Fruit fly (Drosophila melanogaster) whole organism, adult: Measurements from ENCODE around the gene Ugt35C1.

Source experiments
- CG11617 ChIP-seq: fragments of 200-800 bp; sonication (Bioruptor generic); optimal IDR thresholded peaks from 2 replicates; lab custom pipeline; 2017; ENCODE audit warnings: mild to moderate bottlenecking, missing biosample characterization, missing genetic modification reagents, missing genetic modification characterization
- CG12768 ChIP-seq: fragments of 200-800 bp; sonication (Bioruptor generic); optimal IDR thresholded peaks from 2 replicates; lab custom pipeline; 2017; ENCODE audit warnings: missing biosample characterization, missing genetic modification characterization, mild to moderate bottlenecking, moderate library complexity, missing genetic modification reagents
- CG14711 ChIP-seq: fragments of 200-800 bp; sonication (Bioruptor generic); optimal IDR thresholded peaks from 2 replicates; lab custom pipeline; 2018; ENCODE audit warnings: missing biosample characterization, mild to moderate bottlenecking, missing genetic modification characterization, moderate library complexity
- CG1620 ChIP-seq: fragments of 200-800 bp; sonication (Bioruptor generic); optimal IDR thresholded peaks from 2 replicates; lab custom pipeline; 2016; ENCODE audit warnings: missing biosample characterization, missing genetic modification characterization
- CG33017 ChIP-seq: fragments of 200-800 bp; sonication (Bioruptor generic); optimal IDR thresholded peaks from 2 replicates; lab custom pipeline; 2018; ENCODE audit warnings: missing biosample characterization, mild to moderate bottlenecking, missing genetic modification characterization, moderate library complexity
- CG5204 ChIP-seq: fragments of 200-800 bp; sonication (Bioruptor generic); optimal IDR thresholded peaks from 2 replicates; lab custom pipeline; 2016; ENCODE audit warnings: missing biosample characterization, missing genetic modification characterization
- CG7045 ChIP-seq: fragments of 200-800 bp; sonication (Bioruptor generic); optimal IDR thresholded peaks from 2 replicates; lab custom pipeline; 2017; ENCODE audit warnings: missing biosample characterization, mild to moderate bottlenecking, missing genetic modification characterization
- CG7101 ChIP-seq: fragments of 200-800 bp; sonication (Bioruptor generic); optimal IDR thresholded peaks from 2 replicates; lab custom pipeline; 2018; ENCODE audit warnings: missing biosample characterization, mild to moderate bottlenecking, missing genetic modification characterization, moderate library complexity
- Clk ChIP-seq: fragments of 200-800 bp; sonication (Bioruptor generic); optimal IDR thresholded peaks from 2 replicates; lab custom pipeline; 2017; ENCODE audit warnings: missing biosample characterization, missing genetic modification characterization
- Crg-1 ChIP-seq: fragments of 200-800 bp; sonication (Bioruptor generic); optimal IDR thresholded peaks from 2 replicates; lab custom pipeline; 2016; ENCODE audit warnings: missing biosample characterization, missing genetic modification characterization
- Hr96 ChIP-seq: fragments of 200-800 bp; sonication (Bioruptor generic); optimal IDR thresholded peaks from 2 replicates; lab custom pipeline; 2016; ENCODE audit warnings: missing biosample characterization, missing genetic modification characterization
- Mnt ChIP-seq: fragments of 200-800 bp; sonication (Bioruptor generic); optimal IDR thresholded peaks from 2 replicates; lab custom pipeline; 2016; ENCODE audit warnings: missing biosample characterization, mild to moderate bottlenecking, missing genetic modification characterization
- bab1 ChIP-seq: fragments of 200-800 bp; sonication (Bioruptor generic); optimal IDR thresholded peaks from 3 replicates; lab custom pipeline; 2019; ENCODE audit warnings: missing biosample characterization, mild to moderate bottlenecking, missing genetic modification characterization, moderate library complexity
- cic ChIP-seq: fragments of 200-800 bp; sonication (Bioruptor generic); optimal IDR thresholded peaks from 2 replicates; lab custom pipeline; 2017; ENCODE audit warnings: missing biosample characterization, mild to moderate bottlenecking, missing genetic modification characterization, moderate library complexity
- cnc ChIP-seq, 2 experiments: fragments of >200 bp; optimal IDR thresholded peaks; 2 replicates each; lab custom pipeline; 2017
- kay ChIP-seq: fragments of 200-800 bp; sonication (Bioruptor generic); peaks from one replicate; lab custom pipeline; 2016; ENCODE audit warnings: missing biosample characterization, missing genetic modification characterization, borderline replicate concordance
- ovo ChIP-seq: fragments of 200-800 bp; sonication (Bioruptor generic); optimal IDR thresholded peaks from 2 replicates; lab custom pipeline; 2016; ENCODE audit warnings: missing biosample characterization, missing genetic modification characterization
- pad ChIP-seq: fragments of 200-800 bp; sonication (Bioruptor generic); optimal IDR thresholded peaks from 3 replicates; lab custom pipeline; 2017; ENCODE audit warnings: missing biosample characterization, missing genetic modification characterization, mild to moderate bottlenecking, moderate library complexity, missing genetic modification reagents
- tj ChIP-seq: fragments of 200-800 bp; sonication (Bioruptor generic); optimal IDR thresholded peaks from 3 replicates; lab custom pipeline; 2017; ENCODE audit warnings: missing biosample characterization, mild to moderate bottlenecking, missing genetic modification characterization, moderate library complexity
- toe ChIP-seq: fragments of 200-800 bp; sonication (Bioruptor generic); optimal IDR thresholded peaks from 2 replicates; lab custom pipeline; 2016; ENCODE audit warnings: missing biosample characterization, missing genetic modification characterization

The Ugt35C1 gene

dm6 chr3R:11128116-11128626, at the start of gene Ugt35C1:
Gene Ugt35C1, minus strand, starts transcription at chr3R:11128328.
- TF ChIP-seq CG33017 (tag; lab: Kevin White, UChicago): no peak
- TF ChIP-seq CG14711: peak; percentile 44
- no peak for TF ChIP-seq kay (GFP tag; lab: Kevin White, UChicago)
- peak; percentile 12 for TF ChIP-seq Mnt (GFP tag; lab: Kevin White, UChicago)
- TF ChIP-seq Hr96: peak; percentile 11
- TF ChIP-seq cnc (optimal IDR thresholded peaks at IDR 0.05; lab: Kevin White, UChicago): peak; percentile 35 to 93
- no peak for TF ChIP-seq CG7101 (tag; lab: Kevin White, UChicago)
- TF ChIP-seq cic: peak; percentile 51

- TF ChIP-seq CG7101 (tag; lab: Kevin White, UChicago): no peak
- no peak for TF ChIP-seq cnc (optimal IDR thresholded peaks at IDR 0.05; lab: Kevin White, UChicago)
- no peak for TF ChIP-seq Hr96
These were observed 49.5 kb upstream of the Ugt35C1 start for dm6 chr3R:11177579-11177978.

dm6 chr3R:11175777-11176176, 47.6 kb upstream of the Ugt35C1 start:
- no peak for TF ChIP-seq pad (GFP tag; lab: Kevin White, UChicago)
- TF ChIP-seq CG7101 (tag; lab: Kevin White, UChicago): no peak
- TF ChIP-seq CG12768 (GFP tag; lab: Kevin White, UChicago): no peak

- TF ChIP-seq toe (GFP tag; lab: Kevin White, UChicago): no peak
- TF ChIP-seq cic: peak; percentile 18
These were observed 47.2 kb upstream of the Ugt35C1 start, which contains the start of the genes Ugt304A1 and Ugt303A1 for dm6 chr3R:11175308-11175707. Gene Ugt304A1, minus strand, starts transcription at chr3R:11175408. Gene Ugt303A1, plus strand, starts transcription at chr3R:11175529.

- no peak for TF ChIP-seq Clk
- peak; percentile 14 for TF ChIP-seq tj (GFP tag; lab: Kevin White, UChicago)
- TF ChIP-seq cnc (optimal IDR thresholded peaks at IDR 0.05; lab: Kevin White, UChicago): no peak
- TF ChIP-seq Crg-1 (GFP tag; lab: Kevin White, UChicago): no peak
- peak; percentile 51 for TF ChIP-seq CG11617 (GFP tag; lab: Kevin White, UChicago)
- peak; percentile 45 for TF ChIP-seq CG14711
- TF ChIP-seq pad (GFP tag; lab: Kevin White, UChicago): no peak
- TF ChIP-seq toe (GFP tag; lab: Kevin White, UChicago): no peak
- peak; percentile 59 for TF ChIP-seq CG7045 (GFP tag; lab: Kevin White, UChicago)
- TF ChIP-seq CG12768 (GFP tag; lab: Kevin White, UChicago): peak; percentile 42
- no peak for TF ChIP-seq CG1620 (GFP tag; lab: Kevin White, UChicago)
- no peak for TF ChIP-seq Hr96
- no peak for TF ChIP-seq CG5204 (GFP tag; lab: Kevin White, UChicago)
- TF ChIP-seq CG33017 (tag; lab: Kevin White, UChicago): peak; percentile 67
- no peak for TF ChIP-seq ovo (GFP tag; lab: Kevin White, UChicago)
- TF ChIP-seq cic: peak; percentile 74
- TF ChIP-seq CG7101 (tag; lab: Kevin White, UChicago): peak; percentile 32
- TF ChIP-seq kay (GFP tag; lab: Kevin White, UChicago): peak; percentile 58
- no peak for TF ChIP-seq bab1 (GFP tag; lab: Kevin White, UChicago)
- no peak for TF ChIP-seq Mnt (GFP tag; lab: Kevin White, UChicago)
These were observed 45.0 kb upstream of the Ugt35C1 start for dm6 chr3R:11173169-11173506.

DNA sequence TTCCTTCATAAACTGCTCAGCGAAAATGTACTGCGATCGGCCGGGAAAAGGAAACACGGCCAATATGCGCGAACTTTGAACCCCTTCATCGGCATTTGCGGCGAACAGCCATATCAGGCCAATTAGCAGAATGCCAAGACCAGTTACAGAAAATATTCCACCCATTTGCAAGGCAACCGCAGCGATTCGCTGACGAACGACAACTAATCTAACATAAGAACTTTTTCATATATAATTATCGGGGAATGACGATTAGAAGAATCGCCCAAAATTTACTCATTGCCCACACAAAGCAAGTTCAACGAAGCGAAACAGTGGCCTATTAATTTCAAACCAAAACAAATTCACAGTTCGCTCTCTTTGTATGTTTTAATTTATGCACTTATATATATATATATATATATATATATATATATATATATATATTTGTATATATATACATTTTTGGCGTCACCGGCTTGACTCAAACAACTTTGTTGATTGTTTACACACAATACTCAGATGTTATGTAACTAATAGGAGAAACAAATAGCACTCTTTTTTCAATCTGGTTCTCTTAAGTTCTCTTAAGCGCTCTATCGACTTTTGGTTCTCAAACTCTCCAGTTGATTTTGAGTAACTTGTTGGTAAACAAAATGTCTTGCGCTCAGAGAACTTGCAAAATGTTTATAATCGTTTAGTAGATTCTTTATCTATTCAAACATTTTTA, 44.5 kb upstream of the Ugt35C1 start, which contains the start of gene Ugt35A1:
Ugt35A1 (minus strand) TSS at position 205 of the 709 bp plus-strand sequence.
- TF ChIP-seq CG11617 (GFP tag; lab: Kevin White, UChicago) (no peak), CG12768 (GFP tag; lab: Kevin White, UChicago) (peak; percentile 3), CG7045 (GFP tag; lab: Kevin White, UChicago) (no peak), kay (GFP tag; lab: Kevin White, UChicago) (peak; percentile 92)

DNA sequence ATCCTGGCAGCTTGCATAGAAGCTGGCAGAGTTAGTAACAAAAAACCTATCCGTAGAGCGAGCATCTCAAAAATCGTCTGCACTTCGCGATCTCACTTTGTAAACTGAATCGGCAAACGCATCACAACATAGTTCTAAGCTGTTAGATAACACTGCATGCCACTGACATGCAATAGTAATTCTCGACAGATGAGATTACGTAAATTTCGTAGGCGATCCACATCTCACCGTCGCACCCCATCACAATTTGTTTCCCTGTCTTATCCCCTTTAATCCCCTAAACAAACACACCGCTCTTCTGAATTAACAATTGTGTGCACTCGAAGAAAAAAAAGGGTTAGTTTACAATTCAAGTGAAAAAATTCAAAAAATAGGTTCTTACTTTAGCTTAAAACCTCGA, 42.0 kb upstream of the Ugt35C1 start, which contains the start of gene Ugt35B1:
Ugt35B1 (minus strand) TSS at position 101 of the 400 bp plus-strand sequence.
- TF ChIP-seq cnc (optimal IDR thresholded peaks at IDR 0.05; lab: Kevin White, UChicago) (no peak), CG5204 (GFP tag; lab: Kevin White, UChicago) (peak; percentile 39), cic (peak; percentile 44), CG33017 (tag; lab: Kevin White, UChicago) (peak; percentile 17), Mnt (GFP tag; lab: Kevin White, UChicago) (no peak), tj (GFP tag; lab: Kevin White, UChicago) (no peak), CG12768 (GFP tag; lab: Kevin White, UChicago) (peak; percentile 49), Hr96 (no peak), bab1 (GFP tag; lab: Kevin White, UChicago) (no peak), Crg-1 (GFP tag; lab: Kevin White, UChicago) (no peak), toe (GFP tag; lab: Kevin White, UChicago) (peak; percentile 15), CG11617 (GFP tag; lab: Kevin White, UChicago) (peak; percentile 26), CG1620 (GFP tag; lab: Kevin White, UChicago) (no peak), ovo (GFP tag; lab: Kevin White, UChicago) (no peak), kay (GFP tag; lab: Kevin White, UChicago) (peak; percentile 68), CG7045 (GFP tag; lab: Kevin White, UChicago) (no peak), pad (GFP tag; lab: Kevin White, UChicago) (no peak), CG7101 (tag; lab: Kevin White, UChicago) (peak; percentile 21), CG14711 (no peak)
